Worm (Caenorhabditis elegans): ENCODE results near the gene ule-5.

- TF ChIP-seq unc-120 (tag; optimal IDR thresholded peaks at IDR 0.05; ENCODE audit: poor library complexity, severe bottlenecking) (no peak), sem-2 (GFP tag; optimal IDR thresholded peaks at IDR 0.05) (no peak), lsy-2 (tag; optimal IDR thresholded peaks at IDR 0.05) (no peak), lin-32 (GFP tag; optimal IDR thresholded peaks at IDR 0.05) (no peak), snpc-4 (tag; optimal IDR thresholded peaks at IDR 0.05) (no peak), nhr-28 (tag; optimal IDR thresholded peaks at IDR 0.05) (no peak), nhr-12 (tag; optimal IDR thresholded peaks at IDR 0.05) (no peak)
Measured at ce11 chrX:11878109-11878508, 4.8 kb upstream of the ule-5 start, which contains the start of gene Y62H9A.2.

All from whole organism, mixed stage, embryonic.